Fruit fly (Drosophila melanogaster) whole organism, embryonic: ENCODE measurements around the gene CG43658.

Experiments used
- CG10462 ChIP-seq: fragments of 200-800 bp; sonication (Bioruptor generic); optimal IDR thresholded peaks from 2 replicates; lab custom pipeline; 2016; ENCODE audit warnings: missing biosample characterization, missing genetic modification characterization
- CG13424 ChIP-seq: fragments of 200-800 bp; sonication (Bioruptor generic); optimal IDR thresholded peaks from 2 replicates; lab custom pipeline; 2019; ENCODE audit warnings: missing biosample characterization, mild to moderate bottlenecking, missing genetic modification characterization, moderate library complexity
- CG14667 ChIP-seq: fragments of 200-800 bp; sonication (Bioruptor generic); IDR thresholded peaks from 2 replicates; pipeline ENCODE4 v1.3.6; 2022; ENCODE audit warnings: missing biosample characterization, missing genetic modification characterization
- CG14710 ChIP-seq: fragments of 200-800 bp; sonication (Bioruptor generic); optimal IDR thresholded peaks from 3 replicates; lab custom pipeline; 2019; ENCODE audit warnings: missing biosample characterization, mild to moderate bottlenecking, missing genetic modification characterization, moderate library complexity
- CG15011 ChIP-seq: fragments of 200-800 bp; sonication (Bioruptor generic); optimal IDR thresholded peaks from 3 replicates; lab custom pipeline; 2018; ENCODE audit warnings: missing biosample characterization, mild to moderate bottlenecking, missing genetic modification characterization
- CG16779 ChIP-seq: fragments of 200-800 bp; sonication (Bioruptor generic); IDR thresholded peaks from 2 replicates; pipeline ENCODE4 v1.3.6; 2022; ENCODE audit warnings: missing biosample characterization, missing genetic modification characterization
- CG16863 ChIP-seq: fragments of 200-800 bp; sonication (Bioruptor generic); optimal IDR thresholded peaks from 3 replicates; lab custom pipeline; 2016; ENCODE audit warnings: missing biosample characterization, missing genetic modification characterization
- CG17385 ChIP-seq: fragments of 200-800 bp; sonication (Bioruptor generic); optimal IDR thresholded peaks from 3 replicates; lab custom pipeline; 2018; ENCODE audit warnings: missing biosample characterization, mild to moderate bottlenecking, missing genetic modification characterization
- CG2889 ChIP-seq: fragments of 200-800 bp; sonication (Bioruptor generic); IDR thresholded peaks from 3 replicates; pipeline ENCODE4 v1.3.6; 2022; ENCODE audit warnings: missing biosample characterization, missing genetic modification characterization
- CG3065 ChIP-seq: fragments of 200-800 bp; sonication (Bioruptor generic); optimal IDR thresholded peaks from 2 replicates; lab custom pipeline; 2016; ENCODE audit warnings: missing biosample characterization, missing genetic modification characterization
- CG3281 ChIP-seq: fragments of 200-800 bp; sonication (Bioruptor generic); optimal IDR thresholded peaks from 3 replicates; lab custom pipeline; 2017; ENCODE audit warnings: missing biosample characterization, mild to moderate bottlenecking, missing genetic modification characterization
- CG3838 ChIP-seq: fragments of 200-800 bp; sonication (Bioruptor generic); optimal IDR thresholded peaks from 3 replicates; lab custom pipeline; 2016; ENCODE audit warnings: missing biosample characterization, missing genetic modification characterization
- CG42726 ChIP-seq: fragments of 200-800 bp; sonication (Bioruptor generic); IDR thresholded peaks from 2 replicates; pipeline ENCODE4 v1.3.6; 2022; ENCODE audit warnings: missing biosample characterization, missing genetic modification characterization; ENCODE audit not compliant: partially characterized antibody
- CG5953 ChIP-seq: fragments of 200-800 bp; sonication (Bioruptor generic); IDR thresholded peaks from 2 replicates; pipeline ENCODE4 v1.3.6; 2022; ENCODE audit warnings: missing biosample characterization, missing genetic modification characterization
- CG6765 ChIP-seq: fragments of 200-800 bp; sonication (Bioruptor generic); optimal IDR thresholded peaks from 3 replicates; lab custom pipeline; 2017; ENCODE audit warnings: missing biosample characterization, mild to moderate bottlenecking, missing genetic modification characterization
- CG6813 ChIP-seq: fragments of 200-800 bp; sonication (Bioruptor generic); optimal IDR thresholded peaks from 2 replicates; lab custom pipeline; 2017; ENCODE audit warnings: missing biosample characterization, missing genetic modification characterization, mild to moderate bottlenecking, moderate library complexity, missing genetic modification reagents
- CG7372 ChIP-seq: fragments of 200-800 bp; sonication (Bioruptor generic); IDR thresholded peaks from 2 replicates; pipeline ENCODE4 v1.3.6; 2022; ENCODE audit warnings: missing biosample characterization, missing genetic modification characterization
- CG7786 ChIP-seq: fragments of 200-800 bp; sonication (Bioruptor generic); optimal IDR thresholded peaks from 2 replicates; lab custom pipeline; 2016; ENCODE audit warnings: missing biosample characterization, missing genetic modification characterization
- CG8388 ChIP-seq: fragments of 200-800 bp; sonication (Bioruptor generic); optimal IDR thresholded peaks from 2 replicates; lab custom pipeline; 2019; ENCODE audit warnings: missing biosample characterization, mild to moderate bottlenecking, missing genetic modification characterization, moderate library complexity
- CG8478 ChIP-seq: fragments of >200 bp; optimal IDR thresholded peaks from 2 replicates; lab custom pipeline; 2018
- CG9727 ChIP-seq: fragments of 200-800 bp; sonication (Bioruptor generic); optimal IDR thresholded peaks from 3 replicates; lab custom pipeline; 2017; ENCODE audit warnings: missing biosample characterization, mild to moderate bottlenecking, missing genetic modification characterization
- CG9932 ChIP-seq: fragments of 200-800 bp; sonication (Bioruptor generic); IDR thresholded peaks from 2 replicates; pipeline ENCODE4 v1.3.6; 2022; ENCODE audit warnings: missing biosample characterization, missing genetic modification characterization
- CkIIα-i1 ChIP-seq: fragments of 200-800 bp; sonication (Bioruptor generic); IDR thresholded peaks from 2 replicates; pipeline ENCODE4 v1.3.6; 2022; ENCODE audit warnings: missing biosample characterization, missing genetic modification characterization
- HLH3B ChIP-seq: fragments of 200-800 bp; sonication (Bioruptor generic); IDR thresholded peaks from 2 replicates; pipeline ENCODE4 v1.3.6; 2022; ENCODE audit warnings: missing biosample characterization, missing genetic modification characterization
- Mad ChIP-seq: fragments of 200-800 bp; sonication (Bioruptor generic); optimal IDR thresholded peaks from 2 replicates; lab custom pipeline; 2016; ENCODE audit warnings: missing biosample characterization, missing genetic modification characterization
- Med ChIP-seq: fragments of 200-800 bp; sonication (Bioruptor generic); peaks from one replicate; lab custom pipeline; 2016; ENCODE audit warnings: missing biosample characterization, missing genetic modification characterization, mild to moderate bottlenecking, inconsistent platforms, moderate library complexity
- Meics ChIP-seq: fragments of 200-800 bp; sonication (Bioruptor generic); optimal IDR thresholded peaks from 2 replicates; lab custom pipeline; 2017; ENCODE audit warnings: missing biosample characterization, mild to moderate bottlenecking, missing genetic modification characterization
- NC2β ChIP-seq: fragments of 200-800 bp; sonication (Bioruptor generic); optimal IDR thresholded peaks from 2 replicates; lab custom pipeline; 2016; ENCODE audit warnings: missing biosample characterization, missing genetic modification characterization
- Oli ChIP-seq: fragments of 200-800 bp; sonication (Bioruptor generic); optimal IDR thresholded peaks from 2 replicates; lab custom pipeline; 2018; ENCODE audit warnings: missing biosample characterization, mild to moderate bottlenecking, missing genetic modification characterization, moderate library complexity
- Sox100B ChIP-seq: fragments of 200-800 bp; sonication (Bioruptor generic); optimal IDR thresholded peaks from 3 replicates; lab custom pipeline; 2018; ENCODE audit warnings: missing biosample characterization, mild to moderate bottlenecking, missing genetic modification characterization
- bsh ChIP-seq, 2 experiments: fragments of 200-800 bp; sonication (Bioruptor generic); optimal IDR thresholded peaks; 2 replicates each; lab custom pipeline; 2017 to 2018; ENCODE audit warnings: mild to moderate bottlenecking in 2 of 2, missing biosample characterization in 2 of 2, missing genetic modification characterization in 2 of 2, moderate library complexity in 1 of 2
- caup ChIP-seq: fragments of 200-800 bp; sonication (Bioruptor generic); optimal IDR thresholded peaks from 3 replicates; lab custom pipeline; 2017; ENCODE audit warnings: missing biosample characterization, mild to moderate bottlenecking, missing genetic modification characterization, moderate library complexity; ENCODE audit not compliant: severe bottlenecking
- dimm ChIP-seq: fragments of 200-800 bp; sonication (Bioruptor generic); IDR thresholded peaks from 2 replicates; pipeline ENCODE4 v1.3.6; 2022; ENCODE audit warnings: missing biosample characterization, missing genetic modification characterization
- dmrt11E ChIP-seq: fragments of 200-800 bp; sonication (Bioruptor generic); optimal IDR thresholded peaks from 3 replicates; lab custom pipeline; 2018; ENCODE audit warnings: missing biosample characterization, mild to moderate bottlenecking, missing genetic modification characterization, moderate library complexity
- fru ChIP-seq: fragments of >200 bp; optimal IDR thresholded peaks from 2 replicates; lab custom pipeline; 2017
- ind ChIP-seq: fragments of 200-800 bp; sonication (Bioruptor generic); optimal IDR thresholded peaks from 3 replicates; lab custom pipeline; 2016; ENCODE audit warnings: missing biosample characterization, missing genetic modification characterization
- lmd ChIP-seq: fragments of 200-800 bp; sonication (Bioruptor generic); IDR thresholded peaks from 2 replicates; pipeline ENCODE4 v1.3.6; 2022; ENCODE audit warnings: missing biosample characterization, missing genetic modification characterization
- luna ChIP-seq: fragments of 200-800 bp; sonication (Bioruptor generic); optimal IDR thresholded peaks from 2 replicates; lab custom pipeline; 2016; ENCODE audit warnings: missing biosample characterization, missing genetic modification characterization
- mam ChIP-seq: fragments of 200-800 bp; sonication (Bioruptor generic); optimal IDR thresholded peaks from 3 replicates; lab custom pipeline; 2016; ENCODE audit warnings: missing biosample characterization, missing genetic modification characterization
- mirr ChIP-seq: fragments of 200-800 bp; sonication (Bioruptor generic); optimal IDR thresholded peaks from 3 replicates; lab custom pipeline; 2018; ENCODE audit warnings: missing biosample characterization, mild to moderate bottlenecking, missing genetic modification characterization
- nmo ChIP-seq: fragments of 200-800 bp; sonication (Bioruptor generic); optimal IDR thresholded peaks from 2 replicates; lab custom pipeline; 2018; ENCODE audit warnings: missing biosample characterization, mild to moderate bottlenecking, missing genetic modification characterization, moderate library complexity
- odd ChIP-seq: fragments of 200-800 bp; sonication (Bioruptor generic); optimal IDR thresholded peaks from 2 replicates; lab custom pipeline; 2017; ENCODE audit warnings: missing biosample characterization, mild to moderate bottlenecking, missing genetic modification characterization
- pnt ChIP-seq: fragments of 200-800 bp; sonication (Bioruptor generic); optimal IDR thresholded peaks from 3 replicates; lab custom pipeline; 2016; ENCODE audit warnings: missing biosample characterization, missing genetic modification characterization
- prd ChIP-seq, 3 experiments: fragments of >200 bp in 2 of 3; fragments of 200-800 bp in 1 of 3; sonication (Bioruptor generic) in 1 of 3; optimal IDR thresholded peaks in 2 of 3; IDR thresholded peaks in 1 of 3; 2 replicates in 2 of 3; 3 replicates in 1 of 3; pipeline versions ENCODE4 v1.3.6 to Lab custom; 2017 to 2022; ENCODE audit warnings: missing biosample characterization in 1 of 3, missing genetic modification characterization in 1 of 3
- sna ChIP-seq: fragments of 200-800 bp; sonication (Bioruptor generic); IDR thresholded peaks from 2 replicates; pipeline ENCODE4 v1.3.6; 2022; ENCODE audit warnings: missing biosample characterization, missing genetic modification characterization; ENCODE audit not compliant: partially characterized antibody
- ssp ChIP-seq: fragments of 200-800 bp; sonication (Bioruptor generic); IDR thresholded peaks from 2 replicates; pipeline ENCODE4 v1.3.6; 2022; ENCODE audit warnings: missing biosample characterization, missing genetic modification characterization
- tin ChIP-seq: fragments of 200-800 bp; sonication (Bioruptor generic); optimal IDR thresholded peaks from 3 replicates; lab custom pipeline; 2016; ENCODE audit warnings: missing biosample characterization, missing genetic modification characterization
- tll ChIP-seq, 2 experiments: fragments of 200-800 bp in 1 of 2; fragments of >200 bp in 1 of 2; sonication (Bioruptor generic) in 1 of 2; optimal IDR thresholded peaks; 2 replicates each; lab custom pipeline; 2017 to 2019; ENCODE audit warnings: missing biosample characterization in 2 of 2, missing genetic modification characterization in 2 of 2, mild to moderate bottlenecking in 1 of 2, moderate library complexity in 1 of 2
- usp ChIP-seq: fragments of >200 bp; optimal IDR thresholded peaks from 2 replicates; lab custom pipeline; 2017; ENCODE audit warnings: missing biosample characterization, missing genetic modification characterization
- vfl ChIP-seq: fragments of 200-800 bp; sonication (Bioruptor generic); optimal IDR thresholded peaks from 2 replicates; lab custom pipeline; 2016; ENCODE audit warnings: missing biosample characterization, missing genetic modification characterization
- zfh2 ChIP-seq: fragments of 200-800 bp; sonication (Bioruptor generic); optimal IDR thresholded peaks from 2 replicates; lab custom pipeline; 2016; ENCODE audit warnings: missing biosample characterization, missing genetic modification characterization

CG43658 gene

DNA sequence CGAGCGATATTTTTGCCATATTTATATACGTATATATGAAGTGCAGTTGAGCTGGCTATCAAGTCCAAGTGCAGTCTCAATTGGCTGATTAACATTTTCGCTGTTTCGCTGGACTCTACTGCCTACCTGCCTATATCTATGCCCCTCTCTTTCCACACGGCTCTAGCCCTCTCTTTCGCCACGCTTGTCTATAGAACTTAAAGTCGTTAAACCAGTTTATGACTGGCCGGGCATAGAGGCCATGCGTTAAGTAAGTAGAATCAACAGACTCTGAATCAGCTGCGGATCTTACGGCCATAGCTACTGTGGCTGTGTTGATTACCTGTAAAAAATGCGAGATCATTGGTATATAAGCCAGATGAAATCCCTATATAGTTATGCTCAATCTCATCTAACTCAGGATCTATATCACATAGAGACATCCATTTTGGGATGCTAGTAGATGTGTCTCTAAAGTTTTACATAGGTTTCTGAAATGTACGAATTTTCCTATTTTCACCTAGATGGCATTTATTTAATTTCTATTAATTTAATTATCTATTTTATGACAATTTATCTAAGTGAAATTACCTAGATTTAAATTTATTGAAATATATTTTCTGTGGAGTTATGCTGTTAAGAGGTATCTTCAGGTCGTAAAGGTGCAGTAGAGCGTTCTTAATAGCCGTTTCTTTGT is 20.8 kb upstream of the CG43658 start (continued):
- TF ChIP-seq caup (no peak), CG16863 (no peak), Oli (tag; lab: Kevin White, UChicago) (peak; percentile 48), CG6765 (no peak), ssp (GFP tag; lab: Robert Waterston, UW) (no peak), luna (GFP tag; lab: Kevin White, UChicago) (no peak), CG6813 (GFP tag; lab: Kevin White, UChicago) (peak; percentile 30), ind (no peak), zfh2 (GFP tag; lab: Kevin White, UChicago) (no peak), CG14710 (tag; lab: Kevin White, UChicago) (peak; percentile 57), dimm (GFP tag; lab: Robert Waterston, UW) (no peak), CG10462 (no peak), CG8388 (GFP tag; lab: Kevin White, UChicago) (peak; percentile 24), CkIIα-i1 (no peak), NC2β (GFP tag; lab: Kevin White, UChicago) (no peak), CG15011 (GFP tag; lab: Kevin White, UChicago) (no peak), odd (GFP tag; lab: Kevin White, UChicago) (no peak), CG3281 (GFP tag; lab: Kevin White, UChicago) (no peak), CG17385 (GFP tag; lab: Kevin White, UChicago) (no peak), CG8478 (lab: Kevin White, UChicago) (no peak), CG3065 (GFP tag; lab: Kevin White, UChicago) (no peak), CG5953 (GFP tag; lab: Robert Waterston, UW) (no peak), CG16779 (GFP tag; lab: Robert Waterston, UW) (no peak), HLH3B (GFP tag; lab: Robert Waterston, UW) (no peak), pnt (GFP tag; lab: Kevin White, UChicago) (no peak), CG9727 (GFP tag; lab: Kevin White, UChicago) (peak; percentile 71), CG14667 (GFP tag; lab: Robert Waterston, UW) (no peak), tin (no peak), Mad (GFP tag; lab: Kevin White, UChicago) (no peak), CG7372 (GFP tag; lab: Robert Waterston, UW) (no peak), vfl (no peak), fru (no peak), CG3838 (GFP tag; lab: Kevin White, UChicago) (no peak), tll (GFP tag; optimal IDR thresholded peaks at IDR 0.05; lab: Kevin White, UChicago) (no peak), CG9932 (GFP tag; lab: Robert Waterston, UW) (no peak), CG13424 (tag; lab: Kevin White, UChicago) (peak; percentile 11), Sox100B (peak; percentile 10), CG2889 (no peak), CG7786 (no peak), nmo (GFP tag; lab: Kevin White, UChicago) (peak; percentile 51), mirr (GFP tag; lab: Kevin White, UChicago) (no peak), mam (GFP tag; lab: Kevin White, UChicago) (no peak), Med (GFP tag; lab: Kevin White, UChicago) (no peak), Meics (GFP tag; lab: Kevin White, UChicago) (peak; percentile 14), prd (optimal IDR thresholded peaks at IDR 0.05; lab: Kevin White, UChicago) (no peak), prd (GFP tag; IDR thresholded peaks at IDR 0.05; lab: Robert Waterston, UW) (peak; percentile 53; the same call in 1 of the 3 replicates), bsh (GFP tag; optimal IDR thresholded peaks at IDR 0.05; lab: Kevin White, UChicago) (peak in 1 of 2 experiments; percentile 51), sna (GFP tag; lab: Robert Waterston, UW) (no peak), dmrt11E (tag; lab: Kevin White, UChicago) (peak; percentile 56), CG42726 (GFP tag; lab: Robert Waterston, UW) (no peak), usp (GFP tag; lab: Kevin White, UChicago) (no peak), lmd (GFP tag; lab: Robert Waterston, UW) (no peak)
